Fruit fly (Drosophila melanogaster): ENCODE measurements around the gene CG15784.

CG15784 gene

dm6 chrX:5408869-5409268 is 20.5 kb upstream of the CG15784 start (continued):
- TF ChIP-seq CG7928 (GFP tag; optimal IDR thresholded peaks at IDR 0.05) = no peak
- TF ChIP-seq CG1832 (GFP tag; optimal IDR thresholded peaks at IDR 0.05) = no peak
- no peak for TF ChIP-seq Nf-YB (GFP tag; optimal IDR thresholded peaks at IDR 0.05)
- TF ChIP-seq CG9932 (GFP tag; IDR thresholded peaks at IDR 0.05) = no peak
- TF ChIP-seq CG8359 (GFP tag; optimal IDR thresholded peaks at IDR 0.05; ENCODE audit: borderline replicate concordance) = no peak
- TF ChIP-seq run (tag; optimal IDR thresholded peaks at IDR 0.05) = no peak
- peak; percentile 12 for TF ChIP-seq CG12659 (GFP tag; optimal IDR thresholded peaks at IDR 0.05)
- TF ChIP-seq Hmr (GFP tag; optimal IDR thresholded peaks at IDR 0.05) = peak; percentile 65
- no peak for TF ChIP-seq MTF-1 (GFP tag; optimal IDR thresholded peaks at IDR 0.05; ENCODE audit: borderline replicate concordance)
- no peak for TF ChIP-seq Poxn (GFP tag; IDR thresholded peaks at IDR 0.05)
- TF ChIP-seq CG10543 (GFP tag; optimal IDR thresholded peaks at IDR 0.05) = no peak
- TF ChIP-seq CG3281 (GFP tag; optimal IDR thresholded peaks at IDR 0.05) = peak; percentile 37
- no peak for TF ChIP-seq CG13775 (GFP tag; optimal IDR thresholded peaks at IDR 0.05)
- TF ChIP-seq Dek (tag; optimal IDR thresholded peaks at IDR 0.05) = no peak
- TF ChIP-seq CG11504 (tag; optimal IDR thresholded peaks at IDR 0.05) = no peak
- no peak for TF ChIP-seq CG8290 (GFP tag; optimal IDR thresholded peaks at IDR 0.05)
- TF ChIP-seq CG8290 (tag; optimal IDR thresholded peaks at IDR 0.05) = peak in 1 of 2 experiments; percentile 10
- no peak for TF ChIP-seq NfI (GFP tag; optimal IDR thresholded peaks at IDR 0.05)
- no peak for TF ChIP-seq eyg (GFP tag; optimal IDR thresholded peaks at IDR 0.05)
- no peak for TF ChIP-seq Hsf (GFP tag; optimal IDR thresholded peaks at IDR 0.05)
- TF ChIP-seq caup (GFP tag; optimal IDR thresholded peaks at IDR 0.05; ENCODE audit: severe bottlenecking) = peak; percentile 11
- no peak for TF ChIP-seq CG10959 (GFP tag; IDR thresholded peaks at IDR 0.05)
- no peak for TF ChIP-seq Drgx (GFP tag; IDR thresholded peaks at IDR 0.05)
- no peak for TF ChIP-seq tin (GFP tag; optimal IDR thresholded peaks at IDR 0.05)
- TF ChIP-seq D19B (GFP tag; optimal IDR thresholded peaks at IDR 0.05) = no peak
- TF ChIP-seq CG7839 (tag; optimal IDR thresholded peaks at IDR 0.05) = no peak
- TF ChIP-seq nom (GFP tag; optimal IDR thresholded peaks at IDR 0.05) = no peak
- TF ChIP-seq CG12071 (GFP tag; optimal IDR thresholded peaks at IDR 0.05) = peak; percentile 4
- peak; percentile 72 for TF ChIP-seq lab (GFP tag; optimal IDR thresholded peaks at IDR 0.05)
- no peak for TF ChIP-seq zfh1 (GFP tag; IDR thresholded peaks at IDR 0.05)
- TF ChIP-seq Lhr (GFP tag; optimal IDR thresholded peaks at IDR 0.05) = no peak
- no peak for TF ChIP-seq kah (GFP tag; optimal IDR thresholded peaks at IDR 0.05)
- TF ChIP-seq CG18599 (GFP tag; optimal IDR thresholded peaks at IDR 0.05) = peak; percentile 71
- TF ChIP-seq CG16815 (GFP tag; optimal IDR thresholded peaks at IDR 0.05) = no peak
- TF ChIP-seq CG7357 (GFP tag; IDR thresholded peaks at IDR 0.05) = no peak
- TF ChIP-seq Usf (GFP tag; optimal IDR thresholded peaks at IDR 0.05) = no peak
- TF ChIP-seq CG34376 (GFP tag; optimal IDR thresholded peaks at IDR 0.05) = peak; percentile 17
- no peak for TF ChIP-seq Nf-YA (GFP tag; IDR thresholded peaks at IDR 0.05)
- no peak for TF ChIP-seq CG10321 (GFP tag; IDR thresholded peaks at IDR 0.05)
- TF ChIP-seq CG3995 (GFP tag; optimal IDR thresholded peaks at IDR 0.05) = no peak
- no peak for TF ChIP-seq Dip3 (GFP tag; optimal IDR thresholded peaks at IDR 0.05)
- peak; percentile 17 for TF ChIP-seq odd (GFP tag; optimal IDR thresholded peaks at IDR 0.05)
- TF ChIP-seq scrt (GFP tag; optimal IDR thresholded peaks at IDR 0.05) = peak; percentile 9
- no peak for TF ChIP-seq CG42726 (GFP tag; IDR thresholded peaks at IDR 0.05; ENCODE audit: partially characterized antibody)
- peak; percentile 20 for TF ChIP-seq CG17568 (GFP tag; optimal IDR thresholded peaks at IDR 0.05)
- TF ChIP-seq tup (GFP tag; optimal IDR thresholded peaks at IDR 0.05) = no peak
- no peak for TF ChIP-seq trh (GFP tag; optimal IDR thresholded peaks at IDR 0.05)
- no peak for TF ChIP-seq Max (GFP tag; optimal IDR thresholded peaks at IDR 0.05)
- no peak for TF ChIP-seq ab (GFP tag; optimal IDR thresholded peaks at IDR 0.05)
- TF ChIP-seq CG15514 (GFP tag; optimal IDR thresholded peaks at IDR 0.05) = peak; percentile 31
